Worm (Caenorhabditis elegans): ENCODE results near the gene C06A8.6.

The C06A8.6 gene

ce11 chrII:7812332-7812731, 40.0 kb downstream of the C06A8.6 start (continued):
- TF ChIP-seq K02D7.2 (tag; optimal IDR thresholded peaks at IDR 0.05) (no peak), hlh-6 (tag; optimal IDR thresholded peaks at IDR 0.05) (no peak), fkh-6 (tag; optimal IDR thresholded peaks at IDR 0.05) (no peak), sdc-2 (tag; optimal IDR thresholded peaks at IDR 0.05) (peak; percentile 15), ceh-22 (tag; optimal IDR thresholded peaks at IDR 0.05) (no peak), fax-1 (tag; optimal IDR thresholded peaks at IDR 0.05) (no peak), ceh-9 (tag; optimal IDR thresholded peaks at IDR 0.05) (no peak)

ce11 chrII:7813237-7813636, 40.9 kb downstream of the C06A8.6 start:
- peak; percentile 27 for TF ChIP-seq ceh-31 (tag; optimal IDR thresholded peaks at IDR 0.05)
- TF ChIP-seq F13H6.1 (tag; optimal IDR thresholded peaks at IDR 0.05): no peak

- TF ChIP-seq nhr-232 (tag; optimal IDR thresholded peaks at IDR 0.05): no peak
- TF ChIP-seq ref-2 (tag; optimal IDR thresholded peaks at IDR 0.05): no peak
- no peak for TF ChIP-seq ceh-45 (GFP tag; IDR thresholded peaks at IDR 0.05)
- TF ChIP-seq unc-3 (GFP tag; conservative IDR thresholded peaks at IDR 0.05): no peak
- TF ChIP-seq unc-3 (tag; optimal IDR thresholded peaks at IDR 0.05): no peak
- TF ChIP-seq ceh-48 (tag; optimal IDR thresholded peaks at IDR 0.05): no peak
Observed at ce11 chrII:7813645-7814044, 41.3 kb downstream of the C06A8.6 start.

- TF ChIP-seq ceh-6 (GFP tag; optimal IDR thresholded peaks at IDR 0.05) (no peak), unc-55 (GFP tag; optimal IDR thresholded peaks at IDR 0.05) (peak; percentile 74), sox-4 (tag; optimal IDR thresholded peaks at IDR 0.05) (no peak), unc-86 (tag; optimal IDR thresholded peaks at IDR 0.05) (no peak), F13H6.1 (tag; optimal IDR thresholded peaks at IDR 0.05) (no peak), ceh-14 (tag; optimal IDR thresholded peaks at IDR 0.05) (peak; percentile 69), tbx-2 (tag; optimal IDR thresholded peaks at IDR 0.05) (peak; percentile 20), unc-42 (tag; optimal IDR thresholded peaks at IDR 0.05) (peak; percentile 42), elt-4 (tag; optimal IDR thresholded peaks at IDR 0.05) (no peak), ref-2 (tag; optimal IDR thresholded peaks at IDR 0.05) (no peak), ceh-31 (tag; optimal IDR thresholded peaks at IDR 0.05) (peak; percentile 46), pha-2 (tag; optimal IDR thresholded peaks at IDR 0.05) (peak; percentile 11), nfya-1 (tag; optimal IDR thresholded peaks at IDR 0.05) (peak; percentile 23)
Observed at ce11 chrII:7814215-7814614, 41.9 kb downstream of the C06A8.6 start.

- TF ChIP-seq ceh-48 (tag; optimal IDR thresholded peaks at IDR 0.05): no peak
- TF ChIP-seq nhr-232 (tag; optimal IDR thresholded peaks at IDR 0.05): no peak
- TF ChIP-seq dve-1 (tag; optimal IDR thresholded peaks at IDR 0.05): no peak
- no peak for TF ChIP-seq dmd-4 (tag; optimal IDR thresholded peaks at IDR 0.05; ENCODE audit: borderline replicate concordance)
- TF ChIP-seq nfya-1 (tag; optimal IDR thresholded peaks at IDR 0.05): no peak
- TF ChIP-seq pha-2 (tag; optimal IDR thresholded peaks at IDR 0.05): no peak
- TF ChIP-seq ahr-1 (tag; optimal IDR thresholded peaks at IDR 0.05): no peak
- no peak for TF ChIP-seq hlh-15 (tag; optimal IDR thresholded peaks at IDR 0.05)
- TF ChIP-seq K09A11.1 (tag; optimal IDR thresholded peaks at IDR 0.05; ENCODE audit: insufficient read depth): no peak
- no peak for TF ChIP-seq sdc-2 (tag; optimal IDR thresholded peaks at IDR 0.05)
- TF ChIP-seq ceh-9 (tag; optimal IDR thresholded peaks at IDR 0.05): no peak
- no peak for TF ChIP-seq syd-9 (tag; optimal IDR thresholded peaks at IDR 0.05)
Observed at ce11 chrII:7814915-7815314, 42.6 kb downstream of the C06A8.6 start.

- TF ChIP-seq unc-55 (GFP tag; optimal IDR thresholded peaks at IDR 0.05) (peak; percentile 15), hlh-6 (tag; optimal IDR thresholded peaks at IDR 0.05) (no peak), ceh-2 (tag; optimal IDR thresholded peaks at IDR 0.05) (no peak), ceh-31 (tag; optimal IDR thresholded peaks at IDR 0.05) (peak; percentile 23)
Observed at ce11 chrII:7815406-7815805, 43.1 kb downstream of the C06A8.6 start.

All from whole organism, late embryonic.